Fruit fly (Drosophila melanogaster): ENCODE results near the gene CG13032.

dm6 chr3L:16690055-16690454, 16.3 kb downstream of the CG13032 start:
- TF ChIP-seq CG32006 (GFP tag; optimal IDR thresholded peaks at IDR 0.05) (no peak), Gug (GFP tag; IDR thresholded peaks at IDR 0.05) (no peak), CG10631 (GFP tag; optimal IDR thresholded peaks at IDR 0.05) (no peak), spab (GFP tag; optimal IDR thresholded peaks at IDR 0.05) (no peak), CG1621 (tag; optimal IDR thresholded peaks at IDR 0.05) (no peak), CG7368 (GFP tag; optimal IDR thresholded peaks at IDR 0.05) (no peak), CG6792 (GFP tag; optimal IDR thresholded peaks at IDR 0.05) (no peak), CG10669 (GFP tag; optimal IDR thresholded peaks at IDR 0.05) (no peak)
